Fruit fly (Drosophila melanogaster): Measurements from ENCODE around the gene CG11562.

dm6 chr2L:329661-330060 lies 37.4 kb downstream of the CG11562 start, which contains the start of gene CG43755:
- TF ChIP-seq CG8478 (optimal IDR thresholded peaks at IDR 0.05) (no peak), CTCF (optimal IDR thresholded peaks at IDR 0.05) (no peak)

Measured in S2 (cell line).